Fruit fly (Drosophila melanogaster): ENCODE results near the gene Cpr72Eb.

Cpr72Eb gene

DNA sequence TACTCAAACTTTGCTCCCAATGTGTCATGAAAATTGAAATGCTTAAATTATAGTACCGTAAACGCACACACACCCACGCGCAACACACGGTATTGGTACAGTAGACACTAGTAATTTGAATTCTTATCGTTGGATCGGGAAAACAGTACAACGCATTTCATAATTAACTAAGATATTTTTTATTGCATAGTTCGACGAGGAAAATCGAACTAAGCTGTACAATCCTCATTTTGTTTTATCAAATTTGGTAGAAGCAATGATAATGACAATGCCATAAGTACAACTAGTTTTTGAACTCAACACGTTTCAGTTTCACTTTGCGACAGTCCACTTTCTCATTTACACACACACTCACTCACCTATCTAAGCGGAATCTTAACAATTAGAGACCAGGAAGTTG, 16.1 kb downstream of the Cpr72Eb start (continued):
- TF ChIP-seq pum (GFP tag; optimal IDR thresholded peaks at IDR 0.05) (peak; percentile 64), sc (optimal IDR thresholded peaks at IDR 0.05) (no peak), sc (GFP tag; optimal IDR thresholded peaks at IDR 0.05) (no peak), D (optimal IDR thresholded peaks at IDR 0.05) (no peak), D (GFP tag; optimal IDR thresholded peaks at IDR 0.05) (peak; percentile 58), az2 (GFP tag; optimal IDR thresholded peaks at IDR 0.05) (peak; percentile 57), CG10209 (GFP tag; optimal IDR thresholded peaks at IDR 0.05) (peak; percentile 56), Fer2 (tag; optimal IDR thresholded peaks at IDR 0.05) (peak; percentile 64), unc-4 (GFP tag; IDR thresholded peaks at IDR 0.05; ENCODE audit: partially characterized antibody) (no peak), HmgZ (tag; optimal IDR thresholded peaks at IDR 0.05) (peak; percentile 70), croc (GFP tag; conservative IDR thresholded peaks at IDR 0.05) (peak; percentile 38; the same call in 1 of the 3 replicates), CG12744 (GFP tag; optimal IDR thresholded peaks at IDR 0.05) (peak; percentile 10), CG12236 (GFP tag; optimal IDR thresholded peaks at IDR 0.05) (no peak), phol (tag; optimal IDR thresholded peaks at IDR 0.05) (peak; percentile 61), CG14965 (GFP tag; optimal IDR thresholded peaks at IDR 0.05; ENCODE audit: borderline replicate concordance) (no peak), lov (optimal IDR thresholded peaks at IDR 0.05) (no peak), lov (GFP tag; IDR thresholded peaks at IDR 0.05) (no peak), zfh2 (GFP tag; optimal IDR thresholded peaks at IDR 0.05) (peak; percentile 65), CG17359 (tag; optimal IDR thresholded peaks at IDR 0.05) (peak; percentile 77), ase (GFP tag; IDR thresholded peaks at IDR 0.05) (no peak; the same call in 2 of the 3 replicates), fd102C (GFP tag; optimal IDR thresholded peaks at IDR 0.05) (no peak), Max (GFP tag; optimal IDR thresholded peaks at IDR 0.05) (no peak), CG7271 (tag; optimal IDR thresholded peaks at IDR 0.05) (no peak), grau (tag; optimal IDR thresholded peaks at IDR 0.05) (peak; percentile 99), CG30403 (GFP tag; optimal IDR thresholded peaks at IDR 0.05) (peak; percentile 71), CG6175 (GFP tag; IDR thresholded peaks at IDR 0.05) (no peak), CG2678 (tag; optimal IDR thresholded peaks at IDR 0.05) (peak; percentile 87), sim (GFP tag; IDR thresholded peaks at IDR 0.05) (0 out of 2 replicates have a peak, but pooled peaks have one; percentile 41), ham (GFP tag; IDR thresholded peaks at IDR 0.05) (no peak), NK7.1 (GFP tag; optimal IDR thresholded peaks at IDR 0.05) (peak; percentile 33), Kr (GFP tag; optimal IDR thresholded peaks at IDR 0.05) (no peak), Meics (GFP tag; optimal IDR thresholded peaks at IDR 0.05) (peak; percentile 69), pnt (GFP tag; optimal IDR thresholded peaks at IDR 0.05) (peak; percentile 63), CG6689 (GFP tag; IDR thresholded peaks at IDR 0.05) (peak; percentile 53; the same call in 1 of the 2 replicates), CG14441 (GFP tag; IDR thresholded peaks at IDR 0.05) (peak; percentile 52; the same call in 1 of the 2 replicates), CG11247 (GFP tag; IDR thresholded peaks at IDR 0.05) (peak; percentile 59), Ets65A (GFP tag) (peak; percentile 61), Scr (GFP tag; IDR thresholded peaks at IDR 0.05; ENCODE audit: partially characterized antibody) (no peak), slp2 (GFP tag; optimal IDR thresholded peaks at IDR 0.05) (no peak), zen (tag; optimal IDR thresholded peaks at IDR 0.05) (peak; percentile 2), HHEX (GFP tag; optimal IDR thresholded peaks at IDR 0.05) (peak; percentile 65), CG15601 (tag; optimal IDR thresholded peaks at IDR 0.05) (peak; percentile 48), CHES-1-like (GFP tag; optimal IDR thresholded peaks at IDR 0.05) (peak; percentile 50), CG4360 (GFP tag; IDR thresholded peaks at IDR 0.05) (no peak), CkIIα-i1 (GFP tag; IDR thresholded peaks at IDR 0.05) (no peak), Rx (GFP tag; IDR thresholded peaks at IDR 0.05) (no peak), CG15269 (tag; optimal IDR thresholded peaks at IDR 0.05) (peak; percentile 83), Ets97D (GFP tag; optimal IDR thresholded peaks at IDR 0.05) (no peak), dmrt99B (tag; optimal IDR thresholded peaks at IDR 0.05) (peak; percentile 80), Sry-δ (GFP tag; optimal IDR thresholded peaks at IDR 0.05) (no peak)
